Fruit fly (Drosophila melanogaster) whole organism: ENCODE measurements around the gene Duox.

ENCODE experiments used
- CG8478 ChIP-seq: fragments of >200 bp; optimal IDR thresholded peaks from 2 replicates; lab custom pipeline; 2018; ENCODE audit warnings: inconsistent platforms
- usp ChIP-seq: fragments of >200 bp; optimal IDR thresholded peaks from 2 replicates; lab custom pipeline; 2017; ENCODE audit warnings: missing biosample characterization, missing genetic modification characterization, mixed read lengths

dm6 chr2L:2802527-2802926 is 27.5 kb downstream of the Duox start:
- TF ChIP-seq usp (GFP tag; lab: Kevin White, UChicago) (no peak), CG8478 (no peak)
